Worm (Caenorhabditis elegans): ENCODE data around the gene btb-17.

DNA sequence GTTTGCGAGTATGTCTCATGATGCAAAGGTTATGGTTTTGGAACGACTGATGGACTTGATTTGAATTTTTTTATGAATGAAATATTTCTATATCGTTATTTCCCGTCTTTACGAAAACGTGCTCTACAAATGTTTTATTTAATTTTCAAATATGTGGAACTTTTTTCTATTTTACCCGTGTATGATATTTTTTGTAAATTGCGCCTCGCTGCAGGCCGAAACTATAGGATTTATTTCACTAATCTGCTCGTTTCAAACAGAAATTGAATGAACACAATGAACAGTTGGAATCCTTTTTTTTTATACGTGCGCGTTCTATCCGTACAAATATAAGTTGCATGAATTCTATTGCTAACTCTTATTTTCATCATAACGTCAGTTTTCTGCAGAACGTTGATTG is 2.7 kb downstream of the btb-17 start, which contains the start of gene btb-18:
- no peak for TF ChIP-seq mxl-1 (tag; optimal IDR thresholded peaks at IDR 0.05)
- TF ChIP-seq nhr-179 (tag; optimal IDR thresholded peaks at IDR 0.05), result no peak
- TF ChIP-seq B0261.1 (tag; optimal IDR thresholded peaks at IDR 0.05), result no peak
- TF ChIP-seq ztf-3 (GFP tag; optimal IDR thresholded peaks at IDR 0.05), result no peak
- TF ChIP-seq nhr-80 (tag; optimal IDR thresholded peaks at IDR 0.05), result no peak
- TF ChIP-seq B0336.3 (GFP tag; IDR thresholded peaks at IDR 0.05), result no peak
- TF ChIP-seq F49E8.2 (tag; optimal IDR thresholded peaks at IDR 0.05; ENCODE audit: insufficient read depth), result no peak
- TF ChIP-seq pha-4 (tag; optimal IDR thresholded peaks at IDR 0.05), result no peak
